Fruit fly (Drosophila melanogaster): ENCODE results near the gene vls.

The vls gene

dm6 chr2L:20027382-20027919 is 38.0 kb downstream of the vls start, which contains the start of gene sNPF:
TSS of gene sNPF (plus strand) at chr2L:20027915.
- TF ChIP-seq CG17801 (GFP tag; optimal IDR thresholded peaks at IDR 0.05; ENCODE audit: partially characterized antibody) = no peak

- no peak for TF ChIP-seq CG17801 (GFP tag; optimal IDR thresholded peaks at IDR 0.05; ENCODE audit: partially characterized antibody)
These were observed 39.1 kb downstream of the vls start for dm6 chr2L:20026351-20026849.

DNA sequence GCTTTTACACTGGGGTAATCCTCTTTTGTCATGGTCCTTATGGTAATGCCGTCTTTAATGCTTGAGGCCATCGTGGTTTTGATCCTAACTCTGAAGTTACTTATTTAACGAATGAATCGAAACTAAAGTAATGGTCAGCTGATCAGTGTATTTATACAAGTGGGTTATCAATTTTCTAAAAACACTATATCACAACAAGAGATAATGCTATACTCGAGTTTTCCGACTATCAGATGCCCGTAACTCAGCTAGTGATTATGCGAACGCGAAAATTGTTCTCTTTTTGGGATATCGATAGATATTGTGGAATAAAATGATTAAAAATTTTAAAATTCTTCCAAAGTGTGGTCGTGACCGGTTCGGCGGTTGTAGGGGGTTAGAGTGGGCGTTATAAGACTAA is 39.8 kb downstream of the vls start, which contains the start of gene AANATL3:
Gene AANATL3 (minus strand): TSS at position 101 of the 400 bp plus-strand sequence.
- no peak for TF ChIP-seq CG17801 (GFP tag; optimal IDR thresholded peaks at IDR 0.05; ENCODE audit: partially characterized antibody)

DNA sequence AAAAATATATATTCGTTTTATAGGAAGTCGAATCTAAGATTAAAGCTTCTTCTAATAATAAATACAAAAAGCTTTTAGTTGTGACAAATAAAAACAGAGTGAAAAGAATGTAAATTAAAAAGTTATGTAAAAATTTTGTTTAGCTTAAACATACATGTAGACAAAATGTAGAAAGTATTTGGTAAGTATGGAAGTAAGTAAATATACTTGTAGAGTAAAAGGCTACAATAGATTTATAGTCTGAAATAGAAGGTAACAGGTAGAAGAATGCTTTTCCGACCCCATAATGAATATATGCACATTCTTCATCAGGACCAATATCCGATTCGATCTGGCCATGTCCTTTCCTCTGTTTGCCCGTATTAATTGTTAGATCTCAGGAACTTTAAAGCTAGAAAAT is 41.1 kb downstream of the vls start:
- TF ChIP-seq CG17801 (GFP tag; optimal IDR thresholded peaks at IDR 0.05; ENCODE audit: partially characterized antibody) = no peak

DNA sequence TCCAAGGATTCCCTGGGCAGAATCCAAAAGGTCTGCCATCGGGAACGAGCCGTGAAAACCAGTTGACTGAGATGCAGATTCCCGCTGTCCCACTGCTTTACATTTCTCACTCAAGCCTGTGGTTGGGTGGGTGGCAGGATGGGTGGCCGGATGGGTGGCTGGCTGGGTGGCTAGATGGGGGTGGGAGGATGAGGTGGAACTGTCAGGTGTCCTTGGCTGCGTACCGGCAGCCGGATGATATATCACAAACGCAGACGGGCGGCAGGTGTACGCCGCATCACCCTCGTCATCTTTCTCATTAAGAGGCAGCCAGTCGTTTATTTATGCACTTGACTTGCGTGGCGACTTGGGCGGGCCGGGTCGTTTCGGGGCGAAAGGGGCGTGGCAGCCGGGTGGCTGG is 45.4 kb downstream of the vls start:
- TF ChIP-seq CG17801 (GFP tag; optimal IDR thresholded peaks at IDR 0.05; ENCODE audit: partially characterized antibody) = no peak

DNA sequence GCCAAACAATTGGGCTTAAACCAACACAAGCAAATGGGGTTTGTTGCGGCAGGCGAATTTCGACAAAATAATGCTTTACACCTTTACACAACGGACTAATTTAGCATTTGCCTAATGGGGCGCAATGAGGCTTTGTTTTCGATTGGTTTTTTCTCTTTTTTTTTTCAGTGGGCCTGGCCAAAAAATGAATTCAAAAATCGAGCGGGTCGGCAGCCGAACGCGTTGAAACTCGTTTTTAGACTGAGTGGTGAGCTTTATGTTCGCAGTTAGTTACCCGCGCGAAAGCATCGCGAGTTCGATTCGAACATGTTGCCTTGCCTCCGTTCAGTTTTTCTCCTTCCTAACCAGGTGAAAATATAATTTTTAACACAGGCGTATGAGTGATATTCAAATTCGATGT is 48.4 kb downstream of the vls start, which contains the start of gene CG43861:
Gene CG43861 (minus strand): TSS at position 228 of the 400 bp plus-strand sequence.
- no peak for TF ChIP-seq CG17801 (GFP tag; optimal IDR thresholded peaks at IDR 0.05; ENCODE audit: partially characterized antibody)

- no peak for TF ChIP-seq CG17801 (GFP tag; optimal IDR thresholded peaks at IDR 0.05; ENCODE audit: partially characterized antibody)
These were observed 49.0 kb downstream of the vls start for dm6 chr2L:20016448-20016847.
